Fruit fly (Drosophila melanogaster): ENCODE data around the gene Kdsr.

DNA sequence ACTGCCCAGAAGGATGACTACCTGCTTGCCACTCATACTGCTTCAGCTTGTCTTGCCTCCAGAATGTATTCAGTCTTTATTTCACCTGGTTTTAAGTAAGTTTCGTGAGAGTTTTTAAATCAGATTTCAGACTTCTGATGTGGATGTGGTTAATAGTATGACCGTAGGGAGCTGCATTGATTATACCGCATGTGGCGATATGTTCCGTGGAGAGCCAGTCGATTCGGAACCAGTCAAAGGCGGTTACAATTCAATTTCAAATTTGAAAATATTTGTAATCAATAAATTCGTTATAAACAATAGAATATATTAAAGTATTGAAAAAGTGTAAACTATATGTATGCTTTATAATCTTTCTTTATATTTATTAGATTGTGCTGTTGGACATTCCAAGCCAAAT lies 26.9 kb downstream of the Kdsr start, which contains the start of gene Sil1:
- TF ChIP-seq Ets21C (GFP tag; optimal IDR thresholded peaks at IDR 0.05) = no peak
- TF ChIP-seq CG7368 (GFP tag; optimal IDR thresholded peaks at IDR 0.05) = no peak
- TF ChIP-seq Gug (GFP tag; IDR thresholded peaks at IDR 0.05) = no peak
- no peak for TF ChIP-seq ss (GFP tag; optimal IDR thresholded peaks at IDR 0.05)
- TF ChIP-seq pdm3 (GFP tag; optimal IDR thresholded peaks at IDR 0.05) = no peak
- TF ChIP-seq CG6163 (GFP tag; IDR thresholded peaks at IDR 0.05) = no peak
- no peak for TF ChIP-seq fd85E (GFP tag; optimal IDR thresholded peaks at IDR 0.05)
- TF ChIP-seq CG32006 (GFP tag; optimal IDR thresholded peaks at IDR 0.05) = no peak
- TF ChIP-seq dac (GFP tag; optimal IDR thresholded peaks at IDR 0.05) = no peak
- no peak for TF ChIP-seq CG16779 (tag; optimal IDR thresholded peaks at IDR 0.05)
- TF ChIP-seq Blimp-1 (GFP tag; optimal IDR thresholded peaks at IDR 0.05) = no peak
- TF ChIP-seq CG6854 (GFP tag; optimal IDR thresholded peaks at IDR 0.05) = no peak
- TF ChIP-seq Smox (GFP tag; optimal IDR thresholded peaks at IDR 0.05) = no peak
- TF ChIP-seq dsx (GFP tag; optimal IDR thresholded peaks at IDR 0.05; ENCODE audit: poor library complexity, severe bottlenecking) = no peak

Measured in whole organism, prepupa.